Worm (Caenorhabditis elegans) whole organism, L3 larva: Measurements from ENCODE around the gene lips-6.

ENCODE experiments used
- aly-2 ChIP-seq: fragments of 150-350 bp; optimal IDR thresholded peaks from 2 replicates; lab custom pipeline; 2014; ENCODE audit warnings: missing biosample characterization, missing genetic modification characterization
- ceh-82 ChIP-seq: fragments of 150-350 bp; optimal IDR thresholded peaks from 2 replicates; lab custom pipeline; 2014; ENCODE audit warnings: missing biosample characterization, missing genetic modification characterization
- nhr-237 ChIP-seq: fragments of 150-350 bp; optimal IDR thresholded peaks from 2 replicates; lab custom pipeline; 2014; ENCODE audit warnings: missing biosample characterization, missing genetic modification characterization
- nhr-76 ChIP-seq: fragments of 150-350 bp; sonication (generic microtip); optimal IDR thresholded peaks from 5 replicates; lab custom pipeline; 2014; ENCODE audit warnings: missing biosample characterization, missing genetic modification characterization
- zag-1 ChIP-seq: fragments of 150-350 bp; optimal IDR thresholded peaks from 2 replicates; lab custom pipeline; 2014; ENCODE audit warnings: missing biosample characterization, missing genetic modification characterization
- ztf-11 ChIP-seq: fragments of 150-350 bp; optimal IDR thresholded peaks from 2 replicates; lab custom pipeline; 2014; ENCODE audit warnings: missing biosample characterization, missing genetic modification characterization

DNA sequence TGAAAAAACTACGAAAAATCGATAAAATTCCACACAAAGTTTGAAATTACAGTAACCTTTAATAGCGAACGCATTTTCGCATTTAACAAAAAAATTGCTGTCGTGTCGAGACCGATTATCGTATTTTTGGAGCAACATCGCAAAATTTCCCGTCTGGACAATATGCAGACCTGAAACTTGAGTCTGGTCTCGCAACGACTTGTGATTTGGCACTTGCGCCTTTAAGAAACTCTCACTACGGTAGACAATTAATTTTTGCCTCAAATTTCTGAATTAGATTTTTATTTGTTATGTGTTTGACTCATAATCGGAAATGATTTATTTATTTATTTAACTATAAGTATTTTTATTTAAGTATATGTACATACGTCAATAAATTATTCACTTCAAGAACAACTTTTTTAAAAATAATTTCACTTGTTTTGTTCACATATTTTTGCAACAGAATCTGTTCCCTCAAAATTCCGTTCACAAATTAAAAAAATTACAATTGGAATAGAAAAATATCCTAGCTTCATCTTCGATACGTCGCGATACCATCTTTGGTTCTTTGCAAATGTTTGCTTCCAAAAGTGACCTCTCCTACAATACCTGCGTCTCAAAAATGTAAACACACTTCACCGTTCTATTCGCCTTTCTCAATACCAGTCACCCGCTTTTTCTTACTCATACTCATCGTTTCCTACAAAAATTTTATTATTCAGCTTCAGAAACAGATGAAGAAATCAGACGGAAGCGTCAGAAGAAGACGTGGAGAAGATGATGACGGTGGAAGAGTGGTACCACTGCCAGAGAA lies 32.3 kb upstream of the lips-6 start, which contains the start of gene T12G3.4:
- TF ChIP-seq ztf-11 (tag; lab: Kevin White, UChicago) (no peak), nhr-76 (tag; lab: Kevin White, UChicago) (no peak), aly-2 (tag; lab: Kevin White, UChicago) (no peak), zag-1 (tag; lab: Kevin White, UChicago) (no peak), nhr-237 (tag; lab: Kevin White, UChicago) (no peak), ceh-82 (tag; lab: Kevin White, UChicago) (no peak)
